Fruit fly (Drosophila melanogaster): Measurements from ENCODE around the gene Pfdn2.

DNA sequence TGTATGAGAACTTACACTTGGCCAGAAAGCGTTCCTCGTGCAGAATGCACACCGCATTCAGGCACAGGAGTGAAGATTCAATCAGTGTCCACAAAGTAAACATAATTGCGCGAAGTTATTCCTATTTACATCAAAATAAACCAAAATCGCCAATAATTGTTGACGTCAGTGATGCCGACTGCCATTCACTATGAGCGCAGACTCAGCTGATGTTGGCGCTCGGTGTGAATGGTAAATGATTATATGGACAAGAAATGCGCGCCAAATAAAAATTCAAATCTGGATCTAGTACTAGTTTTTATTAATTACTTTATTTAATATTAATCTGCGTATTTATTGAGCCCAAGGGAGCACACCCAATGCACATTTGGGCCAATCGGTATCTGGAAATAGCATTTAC lies 11.7 kb downstream of the Pfdn2 start, which contains the start of gene CG32069:
- TF ChIP-seq usp (GFP tag; optimal IDR thresholded peaks at IDR 0.05), result no peak
- TF ChIP-seq psq (optimal IDR thresholded peaks at IDR 0.05), result no peak
- TF ChIP-seq EcR (GFP tag; optimal IDR thresholded peaks at IDR 0.05), result no peak
- TF ChIP-seq pan (optimal IDR thresholded peaks at IDR 0.05), result no peak
- TF ChIP-seq CG8478 (optimal IDR thresholded peaks at IDR 0.05), result no peak

Measured in whole organism.